Fruit fly (Drosophila melanogaster) whole organism, embryonic: ENCODE results near the gene janA.

ENCODE experiments used
- Ada2b ChIP-seq: fragments of 200-800 bp; sonication (Bioruptor generic); IDR thresholded peaks from 2 replicates; pipeline ENCODE4 v1.3.6; 2022; ENCODE audit warnings: missing biosample characterization, missing genetic modification characterization
- Bgb ChIP-seq: fragments of 200-800 bp; sonication (Bioruptor generic); IDR thresholded peaks from 2 replicates; pipeline ENCODE4 v1.3.6; 2022; ENCODE audit warnings: missing biosample characterization, missing genetic modification characterization; ENCODE audit not compliant: partially characterized antibody
- Bteb2 ChIP-seq: fragments of 200-800 bp; sonication (Bioruptor generic); optimal IDR thresholded peaks from 2 replicates; lab custom pipeline; 2016; ENCODE audit warnings: missing biosample characterization, missing genetic modification characterization
- CG10274 ChIP-seq: fragments of 200-800 bp; sonication (Bioruptor generic); optimal IDR thresholded peaks from 3 replicates; lab custom pipeline; 2017; ENCODE audit warnings: missing biosample characterization, mild to moderate bottlenecking, missing genetic modification characterization
- CG10979 ChIP-seq: fragments of 200-800 bp; sonication (Bioruptor generic); optimal IDR thresholded peaks from 2 replicates; lab custom pipeline; 2018; ENCODE audit warnings: missing biosample characterization, mild to moderate bottlenecking, missing genetic modification characterization, moderate library complexity
- CG11093 ChIP-seq: fragments of 200-800 bp; sonication (Bioruptor generic); IDR thresholded peaks from 3 replicates; pipeline ENCODE4 v1.3.6; 2022; ENCODE audit warnings: missing biosample characterization, missing genetic modification characterization
- CG14667 ChIP-seq: fragments of 200-800 bp; sonication (Bioruptor generic); IDR thresholded peaks from 2 replicates; pipeline ENCODE4 v1.3.6; 2022; ENCODE audit warnings: missing biosample characterization, missing genetic modification characterization
- CG14710 ChIP-seq: fragments of 200-800 bp; sonication (Bioruptor generic); optimal IDR thresholded peaks from 3 replicates; lab custom pipeline; 2019; ENCODE audit warnings: missing biosample characterization, mild to moderate bottlenecking, missing genetic modification characterization, moderate library complexity
- CG18599 ChIP-seq: fragments of 200-800 bp; sonication (Bioruptor generic); optimal IDR thresholded peaks from 3 replicates; lab custom pipeline; 2017; ENCODE audit warnings: missing biosample characterization, missing genetic modification characterization, mild to moderate bottlenecking, moderate library complexity, missing genetic modification reagents
- CG2116 ChIP-seq: fragments of 200-800 bp; sonication (Bioruptor generic); optimal IDR thresholded peaks from 3 replicates; lab custom pipeline; 2018; ENCODE audit warnings: missing biosample characterization, mild to moderate bottlenecking, missing genetic modification characterization
- CG2875 ChIP-seq: fragments of 200-800 bp; sonication (Bioruptor generic); optimal IDR thresholded peaks from 2 replicates; lab custom pipeline; 2017; ENCODE audit warnings: missing biosample characterization, mild to moderate bottlenecking, missing genetic modification characterization, missing genetic modification reagents
- CG30403 ChIP-seq: fragments of 200-800 bp; sonication (Bioruptor generic); optimal IDR thresholded peaks from 3 replicates; lab custom pipeline; 2016; ENCODE audit warnings: missing biosample characterization, missing genetic modification characterization
- CG31441 ChIP-seq: fragments of 200-800 bp; sonication (Bioruptor generic); IDR thresholded peaks from 2 replicates; pipeline ENCODE4 v1.3.6; 2022; ENCODE audit warnings: missing biosample characterization, missing genetic modification characterization
- CG32767 ChIP-seq: fragments of 200-800 bp; sonication (Bioruptor generic); IDR thresholded peaks from 2 replicates; pipeline ENCODE4 v1.3.6; 2022; ENCODE audit warnings: missing biosample characterization, missing genetic modification characterization
- CG34376 ChIP-seq: fragments of 200-800 bp; sonication (Bioruptor generic); optimal IDR thresholded peaks from 2 replicates; lab custom pipeline; 2018; ENCODE audit warnings: missing biosample characterization, mild to moderate bottlenecking, missing genetic modification characterization
- CG6689 ChIP-seq: fragments of 200-800 bp; sonication (Bioruptor generic); IDR thresholded peaks from 2 replicates; pipeline ENCODE4 v1.3.6; 2022; ENCODE audit warnings: missing biosample characterization, missing genetic modification characterization
- CG7271 ChIP-seq: fragments of 200-800 bp; sonication (Bioruptor generic); optimal IDR thresholded peaks from 2 replicates; lab custom pipeline; 2018; ENCODE audit warnings: missing biosample characterization, mild to moderate bottlenecking, missing genetic modification characterization, moderate library complexity
- CG8388 ChIP-seq: fragments of 200-800 bp; sonication (Bioruptor generic); optimal IDR thresholded peaks from 2 replicates; lab custom pipeline; 2019; ENCODE audit warnings: missing biosample characterization, mild to moderate bottlenecking, missing genetic modification characterization, moderate library complexity
- CG9437 ChIP-seq: fragments of 200-800 bp; sonication (Bioruptor generic); optimal IDR thresholded peaks from 2 replicates; lab custom pipeline; 2018; ENCODE audit warnings: missing biosample characterization, mild to moderate bottlenecking, missing genetic modification characterization
- CG9609 ChIP-seq: fragments of 200-800 bp; sonication (Bioruptor generic); optimal IDR thresholded peaks from 3 replicates; lab custom pipeline; 2016; ENCODE audit warnings: missing biosample characterization, missing genetic modification characterization
- CTCF ChIP-seq: fragments of 200-800 bp; sonication (Bioruptor generic); optimal IDR thresholded peaks from 2 replicates; lab custom pipeline; 2017; ENCODE audit warnings: missing biosample characterization, mild to moderate bottlenecking, missing genetic modification characterization, moderate library complexity
- CoRest ChIP-seq: fragments of 200-800 bp; sonication (Bioruptor generic); optimal IDR thresholded peaks from 3 replicates; lab custom pipeline; 2018; ENCODE audit warnings: missing biosample characterization, mild to moderate bottlenecking, missing genetic modification characterization, moderate library complexity
- Gug ChIP-seq: fragments of 200-800 bp; sonication (Bioruptor generic); IDR thresholded peaks from 4 replicates; pipeline ENCODE4 v1.3.6; 2022; ENCODE audit warnings: missing biosample characterization, missing genetic modification characterization
- H15 ChIP-seq: fragments of 200-800 bp; sonication (Bioruptor generic); IDR thresholded peaks from 3 replicates; pipeline ENCODE4 v1.3.6; 2022; ENCODE audit warnings: missing biosample characterization, missing genetic modification characterization
- HmgZ ChIP-seq: fragments of 200-800 bp; sonication (Bioruptor generic); optimal IDR thresholded peaks from 2 replicates; lab custom pipeline; 2018; ENCODE audit warnings: missing biosample characterization, mild to moderate bottlenecking, missing genetic modification characterization
- Hr78 ChIP-seq, 2 experiments: fragments of 200-800 bp in 1 of 2; fragments of >200 bp in 1 of 2; sonication (Bioruptor generic) in 1 of 2; optimal IDR thresholded peaks; 2 replicates each; lab custom pipeline; 2017 to 2019; ENCODE audit warnings: missing biosample characterization in 2 of 2, missing genetic modification characterization in 2 of 2, mild to moderate bottlenecking in 1 of 2, moderate library complexity in 1 of 2
- Lpt ChIP-seq: fragments of >200 bp; optimal IDR thresholded peaks from 2 replicates; lab custom pipeline; 2018; ENCODE audit warnings: missing biosample characterization, missing genetic modification characterization
- Opbp ChIP-seq: fragments of 200-800 bp; sonication (Bioruptor generic); IDR thresholded peaks from 3 replicates; pipeline ENCODE4 v1.3.6; 2022; ENCODE audit warnings: missing biosample characterization, missing genetic modification characterization; ENCODE audit not compliant: partially characterized antibody
- PHDP ChIP-seq: fragments of 200-800 bp; sonication (Bioruptor generic); optimal IDR thresholded peaks from 3 replicates; lab custom pipeline; 2018; ENCODE audit warnings: missing biosample characterization, mild to moderate bottlenecking, missing genetic modification characterization, moderate library complexity
- Poxn ChIP-seq: fragments of 200-800 bp; sonication (Bioruptor generic); IDR thresholded peaks from 2 replicates; pipeline ENCODE4 v1.3.6; 2022; ENCODE audit warnings: missing biosample characterization, missing genetic modification characterization
- Rfx ChIP-seq: fragments of 200-800 bp; sonication (Bioruptor generic); IDR thresholded peaks from 2 replicates; pipeline ENCODE4 v1.3.6; 2022; ENCODE audit warnings: missing biosample characterization, missing genetic modification characterization
- Six4 ChIP-seq: fragments of 200-800 bp; sonication (Bioruptor generic); optimal IDR thresholded peaks from 2 replicates; lab custom pipeline; 2016; ENCODE audit warnings: missing biosample characterization, missing genetic modification characterization
- Ssrp ChIP-seq: fragments of 200-800 bp; sonication (Bioruptor generic); optimal IDR thresholded peaks from 2 replicates; lab custom pipeline; 2018; ENCODE audit warnings: missing biosample characterization, mild to moderate bottlenecking, missing genetic modification characterization, moderate library complexity
- YL-1 ChIP-seq: fragments of 200-800 bp; sonication (Bioruptor generic); optimal IDR thresholded peaks from 3 replicates; lab custom pipeline; 2017; ENCODE audit warnings: missing biosample characterization, mild to moderate bottlenecking, missing genetic modification characterization
- da ChIP-seq: fragments of 200-800 bp; sonication (Bioruptor generic); optimal IDR thresholded peaks from 2 replicates; lab custom pipeline; 2016; ENCODE audit warnings: missing biosample characterization, missing genetic modification characterization
- fd102C ChIP-seq: fragments of 200-800 bp; sonication (Bioruptor generic); optimal IDR thresholded peaks from 2 replicates; lab custom pipeline; 2018; ENCODE audit warnings: missing biosample characterization, mild to moderate bottlenecking, missing genetic modification characterization, moderate library complexity
- h ChIP-seq: fragments of >200 bp; optimal IDR thresholded peaks from 2 replicates; lab custom pipeline; 2017
- jigr1 ChIP-seq: fragments of 200-800 bp; sonication (Bioruptor generic); IDR thresholded peaks from 3 replicates; pipeline ENCODE4 v1.3.6; 2022; ENCODE audit warnings: missing biosample characterization, missing genetic modification characterization
- klu ChIP-seq: fragments of 200-800 bp; sonication (Bioruptor generic); IDR thresholded peaks from 2 replicates; pipeline ENCODE4 v1.3.6; 2022; ENCODE audit warnings: missing biosample characterization, missing genetic modification characterization
- nerfin-2 ChIP-seq: fragments of 200-800 bp; sonication (Bioruptor generic); IDR thresholded peaks from 2 replicates; pipeline ENCODE4 v1.3.6; 2022; ENCODE audit warnings: missing biosample characterization, missing genetic modification characterization; ENCODE audit not compliant: partially characterized antibody
- pros ChIP-seq: fragments of 200-800 bp; sonication (Bioruptor generic); optimal IDR thresholded peaks from 3 replicates; lab custom pipeline; 2019; ENCODE audit warnings: missing biosample characterization, mild to moderate bottlenecking, missing genetic modification characterization, moderate library complexity
- ranshi ChIP-seq: fragments of 200-800 bp; sonication (Bioruptor generic); IDR thresholded peaks from 2 replicates; pipeline ENCODE4 v1.3.6; 2022; ENCODE audit warnings: missing biosample characterization, missing genetic modification characterization
- salm ChIP-seq: fragments of 200-800 bp; sonication (Bioruptor generic); optimal IDR thresholded peaks from 2 replicates; lab custom pipeline; 2018; ENCODE audit warnings: missing biosample characterization, mild to moderate bottlenecking, missing genetic modification characterization
- so ChIP-seq: fragments of 200-800 bp; sonication (Bioruptor generic); IDR thresholded peaks from 3 replicates; pipeline ENCODE4 v1.3.6; 2022; ENCODE audit warnings: missing biosample characterization, missing genetic modification characterization
- tgo ChIP-seq: fragments of 200-800 bp; sonication (Bioruptor generic); IDR thresholded peaks from 3 replicates; pipeline ENCODE4 v1.3.6; 2022; ENCODE audit warnings: missing biosample characterization, missing genetic modification characterization
- tll ChIP-seq, 2 experiments: fragments of 200-800 bp in 1 of 2; fragments of >200 bp in 1 of 2; sonication (Bioruptor generic) in 1 of 2; optimal IDR thresholded peaks; 2 replicates each; lab custom pipeline; 2017 to 2019; ENCODE audit warnings: missing biosample characterization in 2 of 2, missing genetic modification characterization in 2 of 2, mild to moderate bottlenecking in 1 of 2, moderate library complexity in 1 of 2
- ttk ChIP-seq: fragments of 200-800 bp; sonication (Bioruptor generic); IDR thresholded peaks from 2 replicates; pipeline ENCODE4 v2.1.2; 2022; ENCODE audit warnings: missing biosample characterization, missing genetic modification characterization
- z ChIP-seq: fragments of 200-800 bp; sonication (Bioruptor generic); IDR thresholded peaks from 3 replicates; pipeline ENCODE4 v1.3.6; 2022; ENCODE audit warnings: missing biosample characterization, missing genetic modification characterization
- zfh2 ChIP-seq: fragments of 200-800 bp; sonication (Bioruptor generic); optimal IDR thresholded peaks from 2 replicates; lab custom pipeline; 2016; ENCODE audit warnings: missing biosample characterization, missing genetic modification characterization

The janA gene

dm6 chr3R:30022452-30023028, 16.8 kb downstream of the janA start, which contains the start of the genes RpS28a and Axn (continued):
- peak; percentile 56; the same call in 2 of the 3 replicates for TF ChIP-seq Opbp (GFP tag; lab: Robert Waterston, UW)
- TF ChIP-seq tgo (GFP tag; lab: Robert Waterston, UW) = no peak
- no peak for TF ChIP-seq Ada2b
- TF ChIP-seq Six4 (GFP tag; lab: Kevin White, UChicago) = no peak
- no peak for TF ChIP-seq jigr1 (GFP tag; lab: Robert Waterston, UW)
- no peak for TF ChIP-seq CG18599 (GFP tag; lab: Kevin White, UChicago)
- no peak for TF ChIP-seq z
- peak; percentile 48 for TF ChIP-seq Rfx (GFP tag; lab: Robert Waterston, UW)
- no peak for TF ChIP-seq Poxn (GFP tag; lab: Robert Waterston, UW)
- no peak for TF ChIP-seq ranshi (GFP tag; lab: Robert Waterston, UW)
- 0 out of 2 replicates have a peak, but pooled peaks have one; percentile 7 for TF ChIP-seq nerfin-2 (GFP tag; lab: Robert Waterston, UW)
- TF ChIP-seq CG30403 (GFP tag; lab: Kevin White, UChicago) = no peak
- TF ChIP-seq ttk (GFP tag; lab: Robert Waterston, UW) = no peak
- no peak for TF ChIP-seq pros (GFP tag; lab: Kevin White, UChicago)
- peak; percentile 99 for TF ChIP-seq CG10979 (tag; lab: Kevin White, UChicago)
- TF ChIP-seq YL-1 (GFP tag; lab: Kevin White, UChicago) = peak; percentile 58
- TF ChIP-seq CG9437 = no peak
- peak; percentile 97 for TF ChIP-seq CTCF (GFP tag; lab: Kevin White, UChicago)
- TF ChIP-seq CG8388 (GFP tag; lab: Kevin White, UChicago) = no peak
- no peak for TF ChIP-seq zfh2 (GFP tag; lab: Kevin White, UChicago)
- TF ChIP-seq h (lab: Kevin White, UChicago) = no peak
- TF ChIP-seq CG2116 (GFP tag; lab: Kevin White, UChicago) = peak; percentile 97
- TF ChIP-seq CG32767 (GFP tag; lab: Robert Waterston, UW) = no peak
- TF ChIP-seq CoRest (tag; lab: Kevin White, UChicago) = peak; percentile 19
- TF ChIP-seq CG34376 (GFP tag; lab: Kevin White, UChicago) = no peak
- TF ChIP-seq Hr78 (GFP tag; optimal IDR thresholded peaks at IDR 0.05; lab: Kevin White, UChicago) = peak in 1 of 2 experiments; percentile 99
- TF ChIP-seq CG6689 (GFP tag; lab: Robert Waterston, UW) = no peak
- no peak for TF ChIP-seq CG14667 (GFP tag; lab: Robert Waterston, UW)
- TF ChIP-seq Bgb = peak; percentile 53
- TF ChIP-seq CG11093 = no peak
- TF ChIP-seq da (GFP tag; lab: Kevin White, UChicago) = no peak
- TF ChIP-seq Ssrp (tag; lab: Kevin White, UChicago) = no peak
- no peak for TF ChIP-seq Lpt (GFP tag; lab: Kevin White, UChicago)
- peak; percentile 41 for TF ChIP-seq CG14710 (tag; lab: Kevin White, UChicago)
- peak; percentile 49 for TF ChIP-seq CG9609 (GFP tag; lab: Kevin White, UChicago)
- peak; percentile 31 for TF ChIP-seq HmgZ (tag; lab: Kevin White, UChicago)
- TF ChIP-seq fd102C (GFP tag; lab: Kevin White, UChicago) = no peak
- TF ChIP-seq, all 482 proteins: peak for 110

dm6 chr3R:30021559-30022451, 17.5 kb downstream of the janA start, which contains the start of gene Mgat2:
Gene Mgat2, minus strand, starts transcription at chr3R:30022221.
- TF ChIP-seq so (GFP tag; lab: Robert Waterston, UW) (peak; percentile 34; the same call in 2 of the 3 replicates), salm (tag; lab: Kevin White, UChicago) (peak; percentile 49), Gug (GFP tag; lab: Robert Waterston, UW) (no peak), CG31441 (GFP tag; lab: Robert Waterston, UW) (peak; percentile 48; the same call in 1 of the 2 replicates), klu (no peak), PHDP (tag; lab: Kevin White, UChicago) (no peak), tll (GFP tag; optimal IDR thresholded peaks at IDR 0.05; lab: Kevin White, UChicago) (peak in 1 of 2 experiments; percentile 45), CG2875 (peak; percentile 14), Bteb2 (no peak), nerfin-2 (GFP tag; lab: Robert Waterston, UW) (peak; percentile 72), CG10274 (GFP tag; lab: Kevin White, UChicago) (no peak), CG7271 (tag; lab: Kevin White, UChicago) (peak; percentile 13), H15 (no peak)
